Comparison of ENCODE assay signal across 1 fruit fly cellular context in genomic region chr3R:29130902-29131621, dm6.
A peak's percentile ranks its signal among the peaks of the same experiment; 100 is the strongest.
TF ChIP-seq lines count a peak whose summit lies in the region.

TSS of gene dgt6 (minus strand) at chr3R:29130972.
TSS of gene Vha100-1 (plus strand) at chr3R:29131193.

TF ChIP-seq in whole organism, embryonic, 481 proteins besides CTCF, POLR2A, EP300 and RAD21 (continued from another document and continues in another):
- TF ChIP-seq pan (optimal IDR thresholded peaks at IDR 0.05; lab: Kevin White, UChicago) (no peak), pan (GFP tag; optimal IDR thresholded peaks at IDR 0.05 in 1 of 2, IDR thresholded peaks at IDR 0.05 in 1 of 2) (peak in 1 of 2 experiments; percentile 55), Sin3A (optimal IDR thresholded peaks at IDR 0.05; lab: Kevin White, UChicago) (peak; percentile 24), peb (GFP tag; IDR thresholded peaks at IDR 0.05; lab: Robert Waterston, UW) (no peak), Antp (GFP tag; optimal IDR thresholded peaks at IDR 0.05; lab: Kevin White, UChicago) (no peak), CG13296 (GFP tag; optimal IDR thresholded peaks at IDR 0.05; lab: Kevin White, UChicago) (no peak), abd-A (tag; optimal IDR thresholded peaks at IDR 0.05; lab: Kevin White, UChicago) (no peak), Atf-2 (GFP tag; optimal IDR thresholded peaks at IDR 0.05; lab: Kevin White, UChicago) (no peak), chm (GFP tag; IDR thresholded peaks at IDR 0.05; lab: Robert Waterston, UW) (no peak), CG14014 (GFP tag; IDR thresholded peaks at IDR 0.05; lab: Robert Waterston, UW) (no peak), CG9932 (GFP tag; IDR thresholded peaks at IDR 0.05; lab: Robert Waterston, UW) (0 out of 2 replicates have a peak, but pooled peaks have one; percentile 21), CG18599 (GFP tag; optimal IDR thresholded peaks at IDR 0.05; lab: Kevin White, UChicago) (no peak), NC2β (GFP tag; optimal IDR thresholded peaks at IDR 0.05; lab: Kevin White, UChicago) (no peak), nau (GFP tag; optimal IDR thresholded peaks at IDR 0.05; lab: Kevin White, UChicago) (no peak), CG15269 (tag; optimal IDR thresholded peaks at IDR 0.05; lab: Kevin White, UChicago) (no peak), ttk (GFP tag; IDR thresholded peaks at IDR 0.05; lab: Robert Waterston, UW) (no peak), tap (tag; optimal IDR thresholded peaks at IDR 0.05; lab: Kevin White, UChicago) (no peak), lilli (GFP tag; optimal IDR thresholded peaks at IDR 0.05; lab: Kevin White, UChicago) (no peak), sens (GFP tag; lab: Kevin White, UChicago) (peak; percentile 74), insv (GFP tag; optimal IDR thresholded peaks at IDR 0.05; lab: Kevin White, UChicago) (peak in 1 of 2 experiments; percentile 13), pho (GFP tag; optimal IDR thresholded peaks at IDR 0.05; lab: Kevin White, UChicago) (no peak), CG2712 (tag; optimal IDR thresholded peaks at IDR 0.05; lab: Kevin White, UChicago) (peak; percentile 53), mam (GFP tag; optimal IDR thresholded peaks at IDR 0.05; lab: Kevin White, UChicago) (no peak), CG7357 (GFP tag; IDR thresholded peaks at IDR 0.05; lab: Robert Waterston, UW) (peak; percentile 98), CG15514 (GFP tag; optimal IDR thresholded peaks at IDR 0.05; lab: Kevin White, UChicago) (peak; percentile 62), Ssrp (tag; optimal IDR thresholded peaks at IDR 0.05; lab: Kevin White, UChicago) (no peak), CG14441 (GFP tag; IDR thresholded peaks at IDR 0.05; lab: Robert Waterston, UW) (no peak), Trl (optimal IDR thresholded peaks at IDR 0.05; lab: Kevin White, UChicago) (no peak), Trl (GFP tag; optimal IDR thresholded peaks at IDR 0.05; lab: Kevin White, UChicago) (no peak), Dfd (GFP tag; optimal IDR thresholded peaks at IDR 0.05; lab: Kevin White, UChicago) (no peak), Ets65A (GFP tag; lab: Kevin White, UChicago) (no peak), CG3995 (GFP tag; optimal IDR thresholded peaks at IDR 0.05; lab: Kevin White, UChicago) (peak; percentile 13), hbn (GFP tag; IDR thresholded peaks at IDR 0.05; lab: Robert Waterston, UW; ENCODE audit: partially characterized antibody) (no peak), pfk (GFP tag; optimal IDR thresholded peaks at IDR 0.05; lab: Kevin White, UChicago) (no peak), ash1 (GFP tag; optimal IDR thresholded peaks at IDR 0.05; lab: Kevin White, UChicago) (no peak), CG4854 (GFP tag; optimal IDR thresholded peaks at IDR 0.05; lab: Kevin White, UChicago) (no peak), fd3F (GFP tag; optimal IDR thresholded peaks at IDR 0.05; lab: Kevin White, UChicago) (no peak), CG6254 (GFP tag; optimal IDR thresholded peaks at IDR 0.05; lab: Kevin White, UChicago) (no peak), ap (GFP tag; IDR thresholded peaks at IDR 0.05; lab: Robert Waterston, UW) (no peak), CG12942 (GFP tag; optimal IDR thresholded peaks at IDR 0.05; lab: Kevin White, UChicago) (no peak), CG31441 (GFP tag; IDR thresholded peaks at IDR 0.05; lab: Robert Waterston, UW) (no peak), CG15073 (GFP tag; optimal IDR thresholded peaks at IDR 0.05; lab: Kevin White, UChicago) (no peak), CG31365 (tag; optimal IDR thresholded peaks at IDR 0.05; lab: Kevin White, UChicago) (no peak), CG42726 (GFP tag; IDR thresholded peaks at IDR 0.05; lab: Robert Waterston, UW; ENCODE audit: partially characterized antibody) (no peak), Xbp1 (GFP tag; optimal IDR thresholded peaks at IDR 0.05; lab: Kevin White, UChicago) (peak; percentile 19), CG2875 (GFP tag; optimal IDR thresholded peaks at IDR 0.05; lab: Kevin White, UChicago) (no peak), Oaz (GFP tag; IDR thresholded peaks at IDR 0.05; lab: Robert Waterston, UW) (no peak), Dek (tag; optimal IDR thresholded peaks at IDR 0.05; lab: Kevin White, UChicago) (no peak), sim (GFP tag; IDR thresholded peaks at IDR 0.05; lab: Robert Waterston, UW) (no peak), NFAT (GFP tag; IDR thresholded peaks at IDR 0.05; lab: Robert Waterston, UW) (no peak), ERR (GFP tag; optimal IDR thresholded peaks at IDR 0.05; lab: Kevin White, UChicago) (no peak), CG2120 (GFP tag; optimal IDR thresholded peaks at IDR 0.05; lab: Kevin White, UChicago) (no peak), chif (GFP tag; optimal IDR thresholded peaks at IDR 0.05; lab: Kevin White, UChicago) (no peak), CG43689 (GFP tag; IDR thresholded peaks at IDR 0.05; lab: Robert Waterston, UW) (no peak), CG18262 (tag; optimal IDR thresholded peaks at IDR 0.05; lab: Kevin White, UChicago) (no peak), Usf (GFP tag; optimal IDR thresholded peaks at IDR 0.05; lab: Kevin White, UChicago) (no peak), CG16779 (GFP tag; IDR thresholded peaks at IDR 0.05; lab: Robert Waterston, UW) (no peak), CG9437 (GFP tag; optimal IDR thresholded peaks at IDR 0.05; lab: Kevin White, UChicago) (no peak), Dad (GFP tag; optimal IDR thresholded peaks at IDR 0.05; lab: Kevin White, UChicago) (no peak), Med (GFP tag; lab: Kevin White, UChicago) (peak; percentile 74), CG12155 (GFP tag; optimal IDR thresholded peaks at IDR 0.05; lab: Kevin White, UChicago) (peak; percentile 24), Nf-YA (GFP tag; IDR thresholded peaks at IDR 0.05; lab: Robert Waterston, UW) (no peak), tll (GFP tag; optimal IDR thresholded peaks at IDR 0.05; lab: Kevin White, UChicago) (no peak), run (tag; optimal IDR thresholded peaks at IDR 0.05; lab: Kevin White, UChicago) (no peak), grau (tag; optimal IDR thresholded peaks at IDR 0.05; lab: Kevin White, UChicago) (no peak), z (GFP tag; IDR thresholded peaks at IDR 0.05; lab: Robert Waterston, UW) (no peak), sd (tag; optimal IDR thresholded peaks at IDR 0.05; lab: Kevin White, UChicago) (no peak), az2 (GFP tag; optimal IDR thresholded peaks at IDR 0.05; lab: Kevin White, UChicago) (no peak), eyg (GFP tag; optimal IDR thresholded peaks at IDR 0.05; lab: Kevin White, UChicago) (no peak), Lim3 (GFP tag; IDR thresholded peaks at IDR 0.05; lab: Robert Waterston, UW) (no peak), mld (GFP tag; IDR thresholded peaks at IDR 0.05; lab: Robert Waterston, UW; ENCODE audit: partially characterized antibody) (no peak), da (GFP tag; optimal IDR thresholded peaks at IDR 0.05; lab: Kevin White, UChicago) (no peak), CG32772 (GFP tag; IDR thresholded peaks at IDR 0.05; lab: Robert Waterston, UW) (no peak), sqz (GFP tag; optimal IDR thresholded peaks at IDR 0.05; lab: Kevin White, UChicago) (no peak), CG14860 (GFP tag; IDR thresholded peaks at IDR 0.05; lab: Robert Waterston, UW; ENCODE audit: partially characterized antibody) (no peak), CG2889 (GFP tag; IDR thresholded peaks at IDR 0.05; lab: Robert Waterston, UW) (no peak), CG3281 (GFP tag; optimal IDR thresholded peaks at IDR 0.05; lab: Kevin White, UChicago) (no peak), H15 (GFP tag; IDR thresholded peaks at IDR 0.05; lab: Robert Waterston, UW) (no peak), CG17829 (tag; optimal IDR thresholded peaks at IDR 0.05; lab: Kevin White, UChicago) (peak; percentile 65), jumu (GFP tag; optimal IDR thresholded peaks at IDR 0.05; lab: Kevin White, UChicago) (no peak), zfh2 (GFP tag; optimal IDR thresholded peaks at IDR 0.05; lab: Kevin White, UChicago) (no peak), CG11695 (GFP tag; IDR thresholded peaks at IDR 0.05; lab: Robert Waterston, UW) (no peak), Chrac-16 (GFP tag; optimal IDR thresholded peaks at IDR 0.05; lab: Kevin White, UChicago) (no peak), CG32532 (GFP tag; IDR thresholded peaks at IDR 0.05; lab: Robert Waterston, UW) (no peak), maf-S (GFP tag; optimal IDR thresholded peaks at IDR 0.05; lab: Kevin White, UChicago) (no peak), CG5180 (GFP tag; optimal IDR thresholded peaks at IDR 0.05; lab: Kevin White, UChicago) (no peak), Taf1 (GFP tag; IDR thresholded peaks at IDR 0.05; lab: Robert Waterston, UW) (no peak), Hey (tag; optimal IDR thresholded peaks at IDR 0.05; lab: Kevin White, UChicago) (no peak), ems (GFP tag; optimal IDR thresholded peaks at IDR 0.05; lab: Kevin White, UChicago) (peak; percentile 35), gcm2 (GFP tag; optimal IDR thresholded peaks at IDR 0.05; lab: Kevin White, UChicago) (no peak), CG30431 (GFP tag; optimal IDR thresholded peaks at IDR 0.05; lab: Kevin White, UChicago) (no peak), MTF-1 (GFP tag; optimal IDR thresholded peaks at IDR 0.05; lab: Kevin White, UChicago; ENCODE audit: borderline replicate concordance) (no peak), gro (GFP tag; optimal IDR thresholded peaks at IDR 0.05; lab: Kevin White, UChicago) (no peak), CG32767 (GFP tag; IDR thresholded peaks at IDR 0.05; lab: Robert Waterston, UW) (no peak), CG5245 (GFP tag; optimal IDR thresholded peaks at IDR 0.05; lab: Kevin White, UChicago) (no peak), Hmx (GFP tag; optimal IDR thresholded peaks at IDR 0.05; lab: Kevin White, UChicago) (no peak), CG15011 (GFP tag; optimal IDR thresholded peaks at IDR 0.05; lab: Kevin White, UChicago) (no peak), HLH54F (GFP tag; optimal IDR thresholded peaks at IDR 0.05; lab: Kevin White, UChicago) (no peak), CG12769 (tag; optimal IDR thresholded peaks at IDR 0.05; lab: Kevin White, UChicago) (no peak), CG7839 (tag; optimal IDR thresholded peaks at IDR 0.05; lab: Kevin White, UChicago) (no peak), CG3163 (GFP tag; optimal IDR thresholded peaks at IDR 0.05; lab: Kevin White, UChicago) (no peak), nerfin-1 (tag; optimal IDR thresholded peaks at IDR 0.05; lab: Kevin White, UChicago) (peak; percentile 39), unc-4 (GFP tag; IDR thresholded peaks at IDR 0.05; lab: Robert Waterston, UW; ENCODE audit: partially characterized antibody) (0 out of 2 replicates have a peak, but pooled peaks have one; percentile 14), CG1024 (GFP tag; IDR thresholded peaks at IDR 0.05; lab: Robert Waterston, UW) (no peak), Gsc (GFP tag; IDR thresholded peaks at IDR 0.05; lab: Robert Waterston, UW) (no peak), CG6791 (GFP tag; IDR thresholded peaks at IDR 0.05; lab: Robert Waterston, UW; ENCODE audit: partially characterized antibody) (no peak), CG10209 (GFP tag; optimal IDR thresholded peaks at IDR 0.05; lab: Kevin White, UChicago) (no peak), Blimp-1 (GFP tag; optimal IDR thresholded peaks at IDR 0.05; lab: Kevin White, UChicago) (no peak), pnt (GFP tag; optimal IDR thresholded peaks at IDR 0.05; lab: Kevin White, UChicago) (no peak), chn (GFP tag; optimal IDR thresholded peaks at IDR 0.05; lab: Kevin White, UChicago) (no peak), Dbx (GFP tag; IDR thresholded peaks at IDR 0.05; lab: Robert Waterston, UW) (peak; percentile 43; the same call in 1 of the 3 replicates), CG15601 (tag; optimal IDR thresholded peaks at IDR 0.05; lab: Kevin White, UChicago) (no peak), CG7745 (tag; optimal IDR thresholded peaks at IDR 0.05; lab: Kevin White, UChicago) (no peak), ATbp (GFP tag; optimal IDR thresholded peaks at IDR 0.05; lab: Kevin White, UChicago) (no peak), phol (tag; optimal IDR thresholded peaks at IDR 0.05; lab: Kevin White, UChicago) (peak; percentile 85), stc (GFP tag; IDR thresholded peaks at IDR 0.05; lab: Robert Waterston, UW) (no peak), wek (GFP tag; optimal IDR thresholded peaks at IDR 0.05; lab: Kevin White, UChicago) (no peak), Jarid2 (GFP tag; optimal IDR thresholded peaks at IDR 0.05; lab: Kevin White, UChicago) (peak; percentile 32), Sry-β (GFP tag; optimal IDR thresholded peaks at IDR 0.05; lab: Kevin White, UChicago) (peak; percentile 14), Spps (tag; optimal IDR thresholded peaks at IDR 0.05; lab: Kevin White, UChicago) (peak; percentile 0), croc (GFP tag; conservative IDR thresholded peaks at IDR 0.05; lab: Robert Waterston, UW) (no peak), CG12744 (GFP tag; optimal IDR thresholded peaks at IDR 0.05; lab: Kevin White, UChicago) (no peak), Scr (GFP tag; IDR thresholded peaks at IDR 0.05; lab: Robert Waterston, UW; ENCODE audit: partially characterized antibody) (peak; percentile 27; the same call in 1 of the 2 replicates), CG8944 (GFP tag; optimal IDR thresholded peaks at IDR 0.05; lab: Kevin White, UChicago) (peak; percentile 4), Dip2 (GFP tag; IDR thresholded peaks at IDR 0.05; lab: Robert Waterston, UW) (no peak), vvl (GFP tag; IDR thresholded peaks at IDR 0.05; lab: Robert Waterston, UW) (peak; percentile 52; the same call in 1 of the 2 replicates), CG18764 (GFP tag; optimal IDR thresholded peaks at IDR 0.05; lab: Kevin White, UChicago) (no peak), ind (GFP tag; optimal IDR thresholded peaks at IDR 0.05; lab: Kevin White, UChicago) (no peak), sc (optimal IDR thresholded peaks at IDR 0.05; lab: Kevin White, UChicago) (no peak), sc (GFP tag; optimal IDR thresholded peaks at IDR 0.05; lab: Kevin White, UChicago) (no peak), Bgb (GFP tag; IDR thresholded peaks at IDR 0.05; lab: Robert Waterston, UW; ENCODE audit: partially characterized antibody) (no peak), CG10565 (GFP tag; optimal IDR thresholded peaks at IDR 0.05; lab: Kevin White, UChicago) (no peak), HLH4C (GFP tag; IDR thresholded peaks at IDR 0.05; lab: Robert Waterston, UW; ENCODE audit: partially characterized antibody) (no peak), Drgx (GFP tag; IDR thresholded peaks at IDR 0.05; lab: Robert Waterston, UW) (no peak), CG12299 (tag; optimal IDR thresholded peaks at IDR 0.05; lab: Kevin White, UChicago) (peak; percentile 15), CG3407 (GFP tag; optimal IDR thresholded peaks at IDR 0.05; lab: Kevin White, UChicago) (no peak), vnd (GFP tag; IDR thresholded peaks at IDR 0.05; lab: Robert Waterston, UW; ENCODE audit: partially characterized antibody) (no peak), CG10321 (GFP tag; IDR thresholded peaks at IDR 0.05; lab: Robert Waterston, UW) (no peak), CG7556 (GFP tag; optimal IDR thresholded peaks at IDR 0.05; lab: Kevin White, UChicago) (no peak)
